Worm (Caenorhabditis elegans) whole organism, mixed stage, embryonic: ENCODE measurements around the gene srbc-20.
"Not testable (repeated sequence)": the region's sequence is repeated elsewhere in the genome, so short reads cannot be mapped to it uniquely, and the experiment has no call there.

Experiments used
- M03D4.4 ChIP-seq: sonication (generic microtip); optimal IDR thresholded peaks from 2 replicates; lab custom pipeline; 2017; ENCODE audit warnings: mild to moderate bottlenecking, missing genetic modification characterization, missing compliant biosample characterization
- ceh-39 ChIP-seq: fragments of 150-350 bp; optimal IDR thresholded peaks from 2 replicates; lab custom pipeline; 2014; ENCODE audit warnings: missing biosample characterization, missing genetic modification characterization
- ceh-43 ChIP-seq: fragments of 200-800 bp; sonication (Bioruptor generic); optimal IDR thresholded peaks from 2 replicates; lab custom pipeline; 2018; ENCODE audit warnings: mild to moderate bottlenecking, missing genetic modification characterization, moderate library complexity, missing compliant biosample characterization
- ceh-83 ChIP-seq: fragments of 200-800 bp; sonication (Bioruptor generic); optimal IDR thresholded peaks from 2 replicates; lab custom pipeline; 2018; ENCODE audit warnings: mild to moderate bottlenecking, missing genetic modification characterization, missing compliant biosample characterization
- cnd-1 ChIP-seq: fragments of 200-800 bp; sonication (Bioruptor generic); optimal IDR thresholded peaks from 2 replicates; lab custom pipeline; 2018; ENCODE audit warnings: mild to moderate bottlenecking, missing genetic modification characterization, missing compliant biosample characterization
- drap-1 ChIP-seq: fragments of 200-800 bp; sonication (Bioruptor generic); optimal IDR thresholded peaks from 3 replicates; lab custom pipeline; 2018; ENCODE audit warnings: mild to moderate bottlenecking, missing genetic modification characterization, missing compliant biosample characterization
- elt-1 ChIP-seq: sonication (generic microtip); optimal IDR thresholded peaks from 2 replicates; lab custom pipeline; 2017; ENCODE audit warnings: missing genetic modification characterization, mild to moderate bottlenecking, missing compliant biosample characterization, antibody characterized with exemption, moderate library complexity, borderline replicate concordance; ENCODE audit not compliant: insufficient read depth
- elt-3 ChIP-seq: fragments of 150-350 bp; optimal IDR thresholded peaks from 2 replicates; lab custom pipeline; 2014; ENCODE audit warnings: missing biosample characterization, missing genetic modification characterization
- flh-1 ChIP-seq: fragments of 200-800 bp; sonication (Bioruptor generic); optimal IDR thresholded peaks from 2 replicates; lab custom pipeline; 2018; ENCODE audit warnings: mild to moderate bottlenecking, missing genetic modification characterization, moderate library complexity, missing compliant biosample characterization
- lin-13 ChIP-seq: fragments of 150-350 bp; optimal IDR thresholded peaks from 2 replicates; lab custom pipeline; 2014; ENCODE audit warnings: missing biosample characterization, missing genetic modification characterization
- lin-32 ChIP-seq: fragments of 200-800 bp; sonication (Bioruptor generic); optimal IDR thresholded peaks from 2 replicates; lab custom pipeline; 2018; ENCODE audit warnings: mild to moderate bottlenecking, missing genetic modification characterization, missing compliant biosample characterization
- lsy-2 ChIP-seq: fragments of 150-350 bp; optimal IDR thresholded peaks from 2 replicates; lab custom pipeline; 2014; ENCODE audit warnings: missing biosample characterization, missing genetic modification characterization
- mab-5 ChIP-seq: fragments of 150-350 bp; optimal IDR thresholded peaks from 2 replicates; lab custom pipeline; 2014; ENCODE audit warnings: missing biosample characterization, missing genetic modification characterization
- mep-1 ChIP-seq: fragments of 150-350 bp; optimal IDR thresholded peaks from 2 replicates; lab custom pipeline; 2017; ENCODE audit warnings: missing biosample characterization, missing genetic modification reagents, missing genetic modification characterization, inconsistent platforms
- mls-2 ChIP-seq: sonication (generic microtip); optimal IDR thresholded peaks from 2 replicates; lab custom pipeline; 2016; ENCODE audit warnings: mild to moderate bottlenecking, missing genetic modification characterization, moderate library complexity, missing compliant biosample characterization
- nhr-12 ChIP-seq: fragments of 150-350 bp; optimal IDR thresholded peaks from 2 replicates; lab custom pipeline; 2014; ENCODE audit warnings: missing biosample characterization, missing genetic modification characterization
- nhr-2 ChIP-seq: fragments of 150-350 bp; optimal IDR thresholded peaks from 2 replicates; lab custom pipeline; 2014; ENCODE audit warnings: missing biosample characterization, missing genetic modification characterization
- nhr-237 ChIP-seq: fragments of 150-350 bp; optimal IDR thresholded peaks from 2 replicates; lab custom pipeline; 2014; ENCODE audit warnings: missing biosample characterization, missing genetic modification characterization
- nhr-28 ChIP-seq: fragments of 150-350 bp; optimal IDR thresholded peaks from 2 replicates; lab custom pipeline; 2014; ENCODE audit warnings: missing biosample characterization, missing genetic modification characterization
- pha-4 ChIP-seq: fragments of 150-350 bp; optimal IDR thresholded peaks from 2 replicates; lab custom pipeline; 2018; ENCODE audit warnings: missing biosample characterization, missing genetic modification reagents, missing genetic modification characterization
- snpc-4 ChIP-seq: fragments of 150-350 bp; optimal IDR thresholded peaks from 2 replicates; lab custom pipeline; 2014; ENCODE audit warnings: missing biosample characterization, missing genetic modification characterization
- sptf-1 ChIP-seq: sonication (generic microtip); optimal IDR thresholded peaks from 2 replicates; lab custom pipeline; 2017; ENCODE audit warnings: mild to moderate bottlenecking, missing genetic modification characterization, moderate library complexity, missing compliant biosample characterization
- tbx-8 ChIP-seq: fragments of 200-800 bp; sonication (Bioruptor generic); optimal IDR thresholded peaks from 2 replicates; lab custom pipeline; 2018; ENCODE audit warnings: mild to moderate bottlenecking, missing genetic modification characterization, moderate library complexity, missing compliant biosample characterization
- unc-120 ChIP-seq: sonication (generic microtip); optimal IDR thresholded peaks from 2 replicates; lab custom pipeline; 2017; ENCODE audit warnings: missing genetic modification characterization, missing compliant biosample characterization; ENCODE audit not compliant: poor library complexity, severe bottlenecking
- unc-39 ChIP-seq: fragments of 150-350 bp; optimal IDR thresholded peaks from 2 replicates; lab custom pipeline; 2014; ENCODE audit warnings: missing biosample characterization, missing genetic modification characterization
- unc-62 ChIP-seq: fragments of 150-350 bp; optimal IDR thresholded peaks from 2 replicates; lab custom pipeline; 2014; ENCODE audit warnings: missing biosample characterization, missing genetic modification reagents, missing genetic modification characterization
- zip-8 ChIP-seq: fragments of 150-350 bp; optimal IDR thresholded peaks from 2 replicates; lab custom pipeline; 2014; ENCODE audit warnings: missing biosample characterization, missing genetic modification characterization
- ztf-11 ChIP-seq: fragments of 150-350 bp; optimal IDR thresholded peaks from 2 replicates; lab custom pipeline; 2014; ENCODE audit warnings: missing biosample characterization, missing genetic modification characterization

Gene srbc-20

ce11 chrV:2144408-2144807, 2.5 kb upstream of the srbc-20 start, which contains the start of gene F22F7.12:
Gene F22F7.12 (minus strand): TSS chrV:2144508.
- not testable (repeated sequence) for TF ChIP-seq lin-13 (tag; lab: Kevin White, UChicago); tbx-8; ztf-11 (tag; lab: Kevin White, UChicago)

DNA sequence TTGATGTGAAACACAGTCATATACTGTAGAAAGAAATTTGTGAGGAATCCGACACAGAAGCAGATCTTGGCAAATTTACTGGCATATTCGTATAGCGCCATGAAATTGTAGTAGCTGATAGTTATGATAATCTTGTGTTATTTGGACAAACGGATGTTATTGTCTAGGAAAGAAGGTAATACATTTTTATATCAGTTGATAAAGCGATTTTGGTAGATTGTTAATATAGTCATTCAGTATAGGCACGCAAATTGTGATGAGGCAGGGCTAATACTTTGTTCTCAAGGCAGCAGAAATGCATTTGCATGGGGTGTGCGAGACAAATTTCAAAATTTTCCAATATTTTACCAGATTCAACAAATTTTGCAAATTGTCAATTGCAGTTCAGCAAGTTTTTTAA, 851 bp upstream of the srbc-20 start, which contains the start of gene str-52:
Gene str-52 (minus strand): TSS at position 101 of the 400 bp plus-strand sequence.
- TF ChIP-seq tbx-8, result no peak
- no peak for TF ChIP-seq ceh-43 (GFP tag; lab: Kevin White, UChicago)
- TF ChIP-seq snpc-4 (tag; lab: Kevin White, UChicago), result no peak
- TF ChIP-seq unc-39, result no peak
- no peak for TF ChIP-seq ztf-11 (tag; lab: Kevin White, UChicago)
- TF ChIP-seq nhr-12, result no peak
- TF ChIP-seq nhr-28 (tag; lab: Kevin White, UChicago), result no peak
- no peak for TF ChIP-seq elt-3 (tag; lab: Kevin White, UChicago)

DNA sequence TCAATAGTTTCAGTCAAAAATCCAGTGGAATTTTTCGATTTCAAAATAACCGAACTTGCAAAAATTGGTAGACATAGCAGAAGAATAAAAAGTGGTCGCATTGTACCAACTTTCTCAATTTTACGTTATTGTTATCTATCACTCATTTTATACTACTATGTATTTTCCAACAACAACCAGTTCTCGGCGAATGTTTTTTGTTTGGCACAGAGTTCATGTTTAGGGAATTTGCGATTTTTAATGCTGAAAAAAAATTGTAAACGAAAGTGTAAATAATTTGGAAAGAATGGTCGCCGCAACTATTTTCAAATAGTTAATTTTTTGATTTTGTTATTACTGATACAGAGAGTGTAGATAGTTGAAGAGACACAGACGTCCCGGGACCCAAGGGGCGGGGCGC, 2.5 kb downstream of the srbc-20 start, which contains the start of gene C45H4.21:
Gene C45H4.21 (minus strand): TSS at position 101 of the 400 bp plus-strand sequence.
- no peak for TF ChIP-seq tbx-8
- no peak for TF ChIP-seq ceh-39 (tag; lab: Kevin White, UChicago)
- TF ChIP-seq elt-1 (tag; lab: Kevin White, UChicago), result no peak
- TF ChIP-seq nhr-2 (tag; lab: Kevin White, UChicago), result no peak
- TF ChIP-seq M03D4.4 (tag; lab: Kevin White, UChicago), result no peak
- TF ChIP-seq unc-39, result no peak
- TF ChIP-seq drap-1 (GFP tag; lab: Kevin White, UChicago), result no peak
- no peak for TF ChIP-seq lin-32

ce11 chrV:2150876-2151275, 4.0 kb downstream of the srbc-20 start, which contains the start of gene C45H4.13:
Gene C45H4.13 (minus strand): TSS chrV:2150976.
- TF ChIP-seq pha-4 (tag; lab: Kevin White, UChicago) (no peak), M03D4.4 (tag; lab: Kevin White, UChicago) (no peak), mep-1 (tag; lab: Kevin White, UChicago) (no peak), unc-39 (no peak), elt-3 (tag; lab: Kevin White, UChicago) (no peak), nhr-2 (tag; lab: Kevin White, UChicago) (no peak), lin-32 (no peak), ceh-83 (GFP tag; lab: Kevin White, UChicago) (no peak), tbx-8 (no peak), mab-5 (tag; lab: Kevin White, UChicago) (no peak), ztf-11 (tag; lab: Kevin White, UChicago) (no peak), mls-2 (tag; lab: Kevin White, UChicago) (no peak), cnd-1 (no peak), flh-1 (GFP tag; lab: Kevin White, UChicago) (no peak), nhr-12 (no peak), unc-62 (GFP tag; lab: Kevin White, UChicago) (no peak), ceh-39 (tag; lab: Kevin White, UChicago) (no peak)

ce11 chrV:2151458-2151857, 4.6 kb downstream of the srbc-20 start, which contains the start of gene srbc-24:
Gene srbc-24 (plus strand): TSS chrV:2151758.
- TF ChIP-seq unc-62 (GFP tag; lab: Kevin White, UChicago) (no peak), lsy-2 (tag; lab: Kevin White, UChicago) (no peak), elt-3 (tag; lab: Kevin White, UChicago) (no peak), ceh-39 (tag; lab: Kevin White, UChicago) (no peak), zip-8 (no peak), nhr-28 (tag; lab: Kevin White, UChicago) (no peak), lin-13 (tag; lab: Kevin White, UChicago) (no peak), ztf-11 (tag; lab: Kevin White, UChicago) (no peak), sptf-1 (tag; lab: Kevin White, UChicago) (no peak), drap-1 (GFP tag; lab: Kevin White, UChicago) (no peak)

ce11 chrV:2153274-2153673, 6.4 kb downstream of the srbc-20 start, which contains the start of gene srbc-23:
Gene srbc-23 (plus strand): TSS chrV:2153574.
- no peak for TF ChIP-seq unc-120
- no peak for TF ChIP-seq ceh-43 (GFP tag; lab: Kevin White, UChicago)
- TF ChIP-seq ztf-11 (tag; lab: Kevin White, UChicago), result no peak
- no peak for TF ChIP-seq pha-4 (tag; lab: Kevin White, UChicago)
- no peak for TF ChIP-seq nhr-237 (tag; lab: Kevin White, UChicago)
- TF ChIP-seq sptf-1 (tag; lab: Kevin White, UChicago), result no peak
- TF ChIP-seq elt-3 (tag; lab: Kevin White, UChicago), result no peak
- no peak for TF ChIP-seq zip-8
- TF ChIP-seq snpc-4 (tag; lab: Kevin White, UChicago), result no peak
- no peak for TF ChIP-seq mep-1 (tag; lab: Kevin White, UChicago)
- TF ChIP-seq lsy-2 (tag; lab: Kevin White, UChicago), result no peak
- no peak for TF ChIP-seq nhr-2 (tag; lab: Kevin White, UChicago)
- TF ChIP-seq ceh-83 (GFP tag; lab: Kevin White, UChicago), result no peak
- TF ChIP-seq M03D4.4 (tag; lab: Kevin White, UChicago), result no peak
- no peak for TF ChIP-seq lin-32
- no peak for TF ChIP-seq nhr-12
